Worm (Caenorhabditis elegans): Measurements from ENCODE around the gene hhat-2.

Gene hhat-2

DNA sequence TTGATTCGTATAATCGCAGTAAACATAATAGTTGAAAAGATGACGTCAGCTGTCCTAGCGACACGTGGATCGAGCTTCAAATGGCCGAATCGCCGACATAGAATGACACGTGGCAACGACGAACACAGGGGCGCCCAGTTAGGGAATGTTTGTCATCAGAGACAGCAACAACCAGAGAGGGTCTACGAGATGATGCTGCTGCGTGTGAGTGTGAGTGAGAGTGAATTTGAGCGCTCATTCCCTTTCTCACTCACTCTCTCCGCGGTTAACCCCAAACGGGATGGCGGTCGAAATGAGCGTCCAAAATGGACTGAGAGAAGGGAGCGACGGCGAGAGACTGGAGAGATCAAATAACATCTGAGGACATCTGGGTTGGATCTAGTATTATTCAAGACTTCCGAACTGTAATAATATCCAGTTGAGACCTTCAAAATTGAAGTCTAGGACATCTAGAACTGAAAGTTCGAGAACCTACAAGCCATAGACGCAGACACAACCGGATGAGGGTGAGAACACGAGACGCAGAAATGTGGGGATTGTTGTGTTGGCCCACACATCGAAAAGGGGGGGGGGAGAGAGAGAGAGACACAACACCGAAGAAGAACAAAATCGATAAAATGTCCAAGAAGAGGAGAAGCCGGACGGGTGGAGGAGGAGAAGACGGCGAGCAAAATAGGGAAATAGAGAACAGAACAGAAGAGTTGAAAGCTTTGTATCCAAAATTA lies 34.9 kb downstream of the hhat-2 start:
- peak; percentile 78; the same call in 1 of the 2 replicates for TF ChIP-seq ztf-29 (GFP tag; IDR thresholded peaks at IDR 0.05)
- peak; percentile 86 for TF ChIP-seq T22C8.4 (GFP tag; IDR thresholded peaks at IDR 0.05)
- peak; percentile 54 for TF ChIP-seq cog-1 (tag; optimal IDR thresholded peaks at IDR 0.05)
- no peak for TF ChIP-seq tab-1 (GFP tag; IDR thresholded peaks at IDR 0.05)

- TF ChIP-seq ztf-29 (GFP tag; IDR thresholded peaks at IDR 0.05) = no peak
- no peak for TF ChIP-seq tab-1 (GFP tag; IDR thresholded peaks at IDR 0.05)
- no peak for TF ChIP-seq klf-2 (GFP tag; conservative IDR thresholded peaks at IDR 0.05)
- no peak for TF ChIP-seq T22C8.4 (GFP tag; IDR thresholded peaks at IDR 0.05)
- TF ChIP-seq cog-1 (tag; optimal IDR thresholded peaks at IDR 0.05) = no peak
- no peak for TF ChIP-seq ref-1 (GFP tag; conservative IDR thresholded peaks at IDR 0.05)
- no peak for TF ChIP-seq flt-1 (GFP tag; IDR thresholded peaks at IDR 0.05)
- no peak for TF ChIP-seq ztf-23 (GFP tag; IDR thresholded peaks at IDR 0.05)
- no peak for TF ChIP-seq med-1 (GFP tag; optimal IDR thresholded peaks at IDR 0.05; ENCODE audit: insufficient read depth)
These were observed 36.2 kb downstream of the hhat-2 start, which contains the start of gene gdi-1 for ce11 chrIV:14792602-14793232. TSS of gene gdi-1 (minus strand) at chrIV:14792887.

- TF ChIP-seq ref-1 (GFP tag; conservative IDR thresholded peaks at IDR 0.05) (no peak), ztf-29 (GFP tag; IDR thresholded peaks at IDR 0.05) (no peak), ztf-23 (GFP tag; IDR thresholded peaks at IDR 0.05) (no peak), med-1 (GFP tag; optimal IDR thresholded peaks at IDR 0.05; ENCODE audit: insufficient read depth) (no peak), cog-1 (tag; optimal IDR thresholded peaks at IDR 0.05) (no peak), flt-1 (GFP tag; IDR thresholded peaks at IDR 0.05) (no peak), T22C8.4 (GFP tag; IDR thresholded peaks at IDR 0.05) (no peak), klf-2 (GFP tag; conservative IDR thresholded peaks at IDR 0.05) (no peak), tab-1 (GFP tag; IDR thresholded peaks at IDR 0.05) (no peak)
These were observed 38.3 kb downstream of the hhat-2 start for ce11 chrIV:14790579-14790978.

DNA sequence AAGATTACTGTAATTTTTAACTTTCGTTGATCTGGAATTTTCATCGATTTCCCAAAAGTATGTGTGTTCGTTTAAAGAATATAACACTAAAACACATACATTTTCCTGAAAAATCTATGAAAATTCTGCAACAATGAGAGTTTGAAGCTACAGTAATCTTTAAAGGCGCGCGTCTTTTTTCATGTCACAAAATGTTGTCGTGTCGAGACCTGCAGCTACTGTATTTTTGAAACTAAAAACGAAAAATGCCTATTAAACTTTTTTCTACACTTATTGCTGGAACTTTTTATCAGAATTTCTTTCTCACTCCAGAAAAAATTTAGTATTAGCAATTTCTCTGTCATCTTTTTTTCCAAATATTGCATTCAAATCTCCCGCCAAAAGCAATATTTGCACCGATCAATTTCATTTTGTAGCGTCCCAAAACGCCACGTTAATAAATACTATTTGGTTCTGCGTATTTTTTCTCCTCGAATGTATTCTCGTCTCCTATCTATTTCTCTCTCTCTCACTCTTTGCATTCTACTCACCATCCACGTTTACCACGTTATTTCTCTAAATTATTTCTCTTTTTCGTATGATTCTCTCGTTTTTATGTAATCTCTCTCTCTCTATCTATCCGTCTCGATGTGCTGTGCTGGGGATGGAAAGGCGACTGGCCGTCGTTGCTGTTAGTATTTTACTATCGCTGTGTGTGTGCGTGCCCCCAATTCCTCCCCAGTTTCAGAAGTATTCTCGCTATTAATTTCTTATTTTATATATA lies 42.4 kb downstream of the hhat-2 start, which contains the start of gene melo-1:
Gene melo-1 (plus strand): TSS at position 658 of the 763 bp plus-strand sequence.
- TF ChIP-seq ref-1 (GFP tag; conservative IDR thresholded peaks at IDR 0.05) = no peak
- TF ChIP-seq T22C8.4 (GFP tag; IDR thresholded peaks at IDR 0.05) = no peak
- TF ChIP-seq tab-1 (GFP tag; IDR thresholded peaks at IDR 0.05) = no peak
- TF ChIP-seq flt-1 (GFP tag; IDR thresholded peaks at IDR 0.05) = no peak
- TF ChIP-seq cog-1 (tag; optimal IDR thresholded peaks at IDR 0.05) = no peak
- no peak for TF ChIP-seq ztf-29 (GFP tag; IDR thresholded peaks at IDR 0.05)
- TF ChIP-seq med-1 (GFP tag; optimal IDR thresholded peaks at IDR 0.05; ENCODE audit: insufficient read depth) = no peak
- TF ChIP-seq ztf-23 (GFP tag; IDR thresholded peaks at IDR 0.05) = no peak
- TF ChIP-seq klf-2 (GFP tag; conservative IDR thresholded peaks at IDR 0.05) = no peak

DNA sequence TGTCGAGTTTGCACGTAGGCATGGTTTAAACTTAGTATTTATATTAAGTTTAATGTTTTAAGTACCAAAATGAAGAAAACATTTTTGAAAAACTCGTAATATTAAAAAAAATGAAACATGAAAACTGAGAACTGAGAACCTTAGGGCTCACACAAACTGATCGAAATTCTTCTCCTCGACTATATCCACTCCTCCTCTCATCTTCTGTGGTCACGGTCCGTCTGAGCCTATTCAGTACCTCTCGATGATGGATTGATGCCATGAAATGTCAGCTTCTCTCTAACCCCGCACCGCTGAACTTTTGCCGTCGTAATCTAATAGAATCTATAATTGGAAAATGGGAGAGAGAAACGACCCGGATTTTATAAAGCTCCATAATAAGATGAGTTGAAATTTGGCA lies 44.4 kb downstream of the hhat-2 start, which contains the start of gene nlp-56:
Gene nlp-56 (minus strand): TSS at position 257 of the 400 bp plus-strand sequence.
- TF ChIP-seq ztf-23 (GFP tag; IDR thresholded peaks at IDR 0.05) = no peak
- TF ChIP-seq ztf-29 (GFP tag; IDR thresholded peaks at IDR 0.05) = no peak
- TF ChIP-seq med-1 (GFP tag; optimal IDR thresholded peaks at IDR 0.05; ENCODE audit: insufficient read depth) = no peak
- no peak for TF ChIP-seq ref-1 (GFP tag; conservative IDR thresholded peaks at IDR 0.05)
- TF ChIP-seq klf-2 (GFP tag; conservative IDR thresholded peaks at IDR 0.05) = no peak
- TF ChIP-seq tab-1 (GFP tag; IDR thresholded peaks at IDR 0.05) = no peak
- TF ChIP-seq cog-1 (tag; optimal IDR thresholded peaks at IDR 0.05) = no peak

DNA sequence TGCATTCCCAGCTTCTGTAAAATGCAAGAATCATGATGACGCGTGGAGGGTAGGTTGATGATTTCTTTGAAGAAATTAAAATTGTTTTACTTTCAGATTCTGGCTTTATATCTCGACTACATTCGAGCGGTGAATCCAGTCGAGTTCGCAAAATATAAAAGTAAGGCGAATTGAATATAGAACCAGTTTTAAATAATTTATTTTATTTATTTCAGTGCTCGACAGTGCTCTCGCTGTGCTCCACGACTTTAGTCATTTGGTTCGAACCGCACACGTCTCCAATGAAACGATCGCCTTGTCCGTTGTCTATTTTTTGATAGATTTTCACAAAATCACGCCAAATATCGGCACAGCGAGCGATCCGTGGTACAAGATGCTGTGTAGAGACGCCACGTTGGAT lies 46.7 kb downstream of the hhat-2 start, which contains the start of gene Y57G11C.1130:
Gene Y57G11C.1130 (plus strand): TSS at position 301 of the 400 bp plus-strand sequence.
- TF ChIP-seq ztf-29 (GFP tag; IDR thresholded peaks at IDR 0.05) (no peak), klf-2 (GFP tag; conservative IDR thresholded peaks at IDR 0.05) (no peak), ref-1 (GFP tag; conservative IDR thresholded peaks at IDR 0.05) (no peak), tab-1 (GFP tag; IDR thresholded peaks at IDR 0.05) (no peak), cog-1 (tag; optimal IDR thresholded peaks at IDR 0.05) (no peak), T22C8.4 (GFP tag; IDR thresholded peaks at IDR 0.05) (no peak), flt-1 (GFP tag; IDR thresholded peaks at IDR 0.05) (no peak), ztf-23 (GFP tag; IDR thresholded peaks at IDR 0.05) (no peak), med-1 (GFP tag; optimal IDR thresholded peaks at IDR 0.05; ENCODE audit: insufficient read depth) (no peak)

- TF ChIP-seq tab-1 (GFP tag; IDR thresholded peaks at IDR 0.05) = no peak
- TF ChIP-seq ztf-23 (GFP tag; IDR thresholded peaks at IDR 0.05) = no peak
- no peak for TF ChIP-seq T22C8.4 (GFP tag; IDR thresholded peaks at IDR 0.05)
- no peak for TF ChIP-seq klf-2 (GFP tag; conservative IDR thresholded peaks at IDR 0.05)
- TF ChIP-seq med-1 (GFP tag; optimal IDR thresholded peaks at IDR 0.05; ENCODE audit: insufficient read depth) = no peak
- TF ChIP-seq cog-1 (tag; optimal IDR thresholded peaks at IDR 0.05) = no peak
These were observed 47.4 kb downstream of the hhat-2 start, which contains the start of gene Y57G11C.8 for ce11 chrIV:14781537-14781936. TSS of gene Y57G11C.8 (plus strand) at chrIV:14781837.

All from whole organism, midembryonic.